Worm (Caenorhabditis elegans) whole organism, L1 larva: Measurements from ENCODE around the gene F44E5.1.

ENCODE experiments used
- C04F5.9 ChIP-seq: sonication (generic microtip); optimal IDR thresholded peaks from 2 replicates; lab custom pipeline; 2016; ENCODE audit warnings: missing genetic modification characterization, missing compliant biosample characterization
- Y116A8C.19 ChIP-seq: sonication (generic microtip); optimal IDR thresholded peaks from 2 replicates; lab custom pipeline; 2016; ENCODE audit warnings: missing compliant biosample characterization, missing genetic modification characterization, borderline replicate concordance
- aha-1 ChIP-seq: fragments of 150-350 bp; optimal IDR thresholded peaks from 2 replicates; lab custom pipeline; 2014; ENCODE audit warnings: missing biosample characterization, missing genetic modification characterization
- alr-1 ChIP-seq: fragments of 200-800 bp; sonication (Bioruptor generic); optimal IDR thresholded peaks from 2 replicates; lab custom pipeline; 2018; ENCODE audit warnings: borderline replicate concordance, mild to moderate bottlenecking, missing genetic modification characterization, missing compliant biosample characterization
- ama-1 ChIP-seq: fragments of 150-350 bp; optimal IDR thresholded peaks from 2 replicates; lab custom pipeline; 2014
- ceh-63 ChIP-seq: fragments of 200-800 bp; sonication (Bioruptor generic); optimal IDR thresholded peaks from 2 replicates; lab custom pipeline; 2018; ENCODE audit warnings: mild to moderate bottlenecking, missing genetic modification characterization, missing compliant biosample characterization
- ceh-8 ChIP-seq: fragments of 200-800 bp; sonication (Bioruptor generic); optimal IDR thresholded peaks from 2 replicates; lab custom pipeline; 2018; ENCODE audit warnings: mild to moderate bottlenecking, missing genetic modification characterization, moderate library complexity, missing compliant biosample characterization
- ceh-82 ChIP-seq, 3 experiments: fragments of 150-350 bp in 1 of 3; sonication (generic microtip) in 2 of 3; optimal IDR thresholded peaks; 2 replicates each; lab custom pipeline; 2014 to 2017; ENCODE audit warnings: missing biosample characterization in 3 of 3, missing genetic modification characterization in 3 of 3
- efl-1 ChIP-seq, 4 experiments: fragments of 150-350 bp; optimal IDR thresholded peaks in 3 of 4; peaks in 1 of 4; 1 replicate in 1 of 4; 2 replicates in 3 of 4; lab custom pipeline; 2014; ENCODE audit warnings: missing biosample characterization in 2 of 4, missing genetic modification characterization in 2 of 4, missing genetic modification reagents in 2 of 4
- efl-3 ChIP-seq: fragments of 200-800 bp; sonication (Bioruptor generic); optimal IDR thresholded peaks from 2 replicates; lab custom pipeline; 2018; ENCODE audit warnings: mild to moderate bottlenecking, missing genetic modification characterization, missing compliant biosample characterization
- elt-2 ChIP-seq: sonication (generic microtip); optimal IDR thresholded peaks from 2 replicates; lab custom pipeline; 2016; ENCODE audit warnings: missing genetic modification characterization, mild to moderate bottlenecking, inconsistent platforms, missing compliant biosample characterization, missing genetic modification reagents
- elt-3 ChIP-seq, 6 experiments: fragments of 150-350 bp in 1 of 6; sonication (generic microtip); optimal IDR thresholded peaks; 2 replicates each; lab custom pipeline; 2017 to 2018; ENCODE audit warnings: missing biosample characterization in 6 of 6, missing genetic modification characterization in 6 of 6, inconsistent platforms in 1 of 6
- fkh-10 ChIP-seq: sonication (generic microtip); optimal IDR thresholded peaks from 2 replicates; lab custom pipeline; 2017; ENCODE audit warnings: missing biosample characterization, missing genetic modification reagents, missing genetic modification characterization
- fkh-4 ChIP-seq: sonication (generic microtip); optimal IDR thresholded peaks from 2 replicates; lab custom pipeline; 2016; ENCODE audit warnings: missing compliant biosample characterization, missing genetic modification characterization, borderline replicate concordance
- fkh-8 ChIP-seq: sonication (generic microtip); optimal IDR thresholded peaks from 2 replicates; lab custom pipeline; 2016; ENCODE audit warnings: mild to moderate bottlenecking, missing genetic modification characterization, missing compliant biosample characterization
- fos-1 ChIP-seq: fragments of 150-350 bp; optimal IDR thresholded peaks from 2 replicates; lab custom pipeline; 2014; ENCODE audit warnings: missing biosample characterization, missing genetic modification characterization
- irx-1 ChIP-seq: sonication (generic microtip); optimal IDR thresholded peaks from 2 replicates; lab custom pipeline; 2016; ENCODE audit warnings: missing genetic modification characterization, missing compliant biosample characterization
- lin-13 ChIP-seq: fragments of 150-350 bp; optimal IDR thresholded peaks from 2 replicates; lab custom pipeline; 2014; ENCODE audit warnings: missing biosample characterization, missing genetic modification reagents, missing genetic modification characterization
- lin-14 ChIP-seq: fragments of 200-800 bp; sonication (Bioruptor generic); optimal IDR thresholded peaks from 2 replicates; lab custom pipeline; 2018; ENCODE audit warnings: mild to moderate bottlenecking, missing genetic modification characterization, moderate library complexity, missing compliant biosample characterization
- lin-15B ChIP-seq: fragments of 150-350 bp; sonication (generic microtip); optimal IDR thresholded peaks from 3 replicates; lab custom pipeline; 2014; ENCODE audit warnings: missing biosample characterization, missing genetic modification characterization
- lin-39 ChIP-seq: fragments of 150-350 bp; optimal IDR thresholded peaks from 2 replicates; lab custom pipeline; 2014; ENCODE audit warnings: missing biosample characterization, missing genetic modification reagents, missing genetic modification characterization
- mab-9 ChIP-seq: fragments of 200-800 bp; sonication (Bioruptor generic); IDR thresholded peaks from 2 replicates; pipeline ENCODE4 v1.3.6; 2022; ENCODE audit warnings: missing genetic modification reagents, missing genetic modification characterization, missing compliant biosample characterization
- mef-2 ChIP-seq: fragments of 150-350 bp; optimal IDR thresholded peaks from 2 replicates; lab custom pipeline; 2014; ENCODE audit warnings: missing biosample characterization, missing genetic modification characterization
- nhr-19 ChIP-seq: fragments of 200-800 bp; sonication (Bioruptor generic); conservative IDR thresholded peaks from 2 replicates; pipeline ENCODE4 v1.3.6; 2022; ENCODE audit warnings: missing genetic modification characterization, missing compliant biosample characterization
- nhr-237 ChIP-seq: fragments of 150-350 bp; optimal IDR thresholded peaks from 2 replicates; lab custom pipeline; 2014; ENCODE audit warnings: missing biosample characterization, missing genetic modification characterization
- nhr-28 ChIP-seq: fragments of 150-350 bp; optimal IDR thresholded peaks from 2 replicates; lab custom pipeline; 2014; ENCODE audit warnings: missing biosample characterization, missing genetic modification characterization
- nhr-76 ChIP-seq: sonication (generic microtip); optimal IDR thresholded peaks from 2 replicates; lab custom pipeline; 2017; ENCODE audit warnings: missing biosample characterization, missing genetic modification characterization
- nhr-85 ChIP-seq: sonication (generic microtip); peaks from one replicate; lab custom pipeline; 2016; ENCODE audit warnings: missing genetic modification characterization, inconsistent platforms, missing compliant biosample characterization
- pqm-1 ChIP-seq: sonication (generic microtip); optimal IDR thresholded peaks from 3 replicates; lab custom pipeline; 2017; ENCODE audit warnings: missing biosample characterization, missing genetic modification characterization
- skn-1 ChIP-seq: fragments of 150-350 bp; optimal IDR thresholded peaks from 2 replicates; lab custom pipeline; 2014; ENCODE audit warnings: missing biosample characterization, missing genetic modification characterization
- snu-23 ChIP-seq: sonication (generic microtip); optimal IDR thresholded peaks from 2 replicates; lab custom pipeline; 2016; ENCODE audit warnings: missing genetic modification characterization, missing compliant biosample characterization
- sox-4 ChIP-seq: sonication (generic microtip); optimal IDR thresholded peaks from 2 replicates; lab custom pipeline; 2016; ENCODE audit warnings: missing genetic modification characterization, missing compliant biosample characterization
- sptf-1 ChIP-seq: fragments of 150-350 bp; optimal IDR thresholded peaks from 2 replicates; lab custom pipeline; 2014; ENCODE audit warnings: missing biosample characterization, missing genetic modification characterization
- unc-62 ChIP-seq: fragments of 150-350 bp; optimal IDR thresholded peaks from 2 replicates; lab custom pipeline; 2014; ENCODE audit warnings: missing biosample characterization, missing genetic modification reagents, missing genetic modification characterization
- unc-86 ChIP-seq: sonication (generic microtip); optimal IDR thresholded peaks from 2 replicates; lab custom pipeline; 2016; ENCODE audit warnings: missing genetic modification characterization, missing compliant biosample characterization
- zip-4 ChIP-seq: fragments of 200-800 bp; sonication (Bioruptor generic); optimal IDR thresholded peaks from 2 replicates; lab custom pipeline; 2018; ENCODE audit warnings: mild to moderate bottlenecking, missing genetic modification characterization, moderate library complexity, missing compliant biosample characterization
- ztf-11 ChIP-seq, 2 experiments: sonication (generic microtip); optimal IDR thresholded peaks; 2 replicates each; lab custom pipeline; 2016 to 2017; ENCODE audit warnings: missing genetic modification characterization in 2 of 2, missing biosample characterization in 1 of 2, missing compliant biosample characterization in 1 of 2

Gene F44E5.1

DNA sequence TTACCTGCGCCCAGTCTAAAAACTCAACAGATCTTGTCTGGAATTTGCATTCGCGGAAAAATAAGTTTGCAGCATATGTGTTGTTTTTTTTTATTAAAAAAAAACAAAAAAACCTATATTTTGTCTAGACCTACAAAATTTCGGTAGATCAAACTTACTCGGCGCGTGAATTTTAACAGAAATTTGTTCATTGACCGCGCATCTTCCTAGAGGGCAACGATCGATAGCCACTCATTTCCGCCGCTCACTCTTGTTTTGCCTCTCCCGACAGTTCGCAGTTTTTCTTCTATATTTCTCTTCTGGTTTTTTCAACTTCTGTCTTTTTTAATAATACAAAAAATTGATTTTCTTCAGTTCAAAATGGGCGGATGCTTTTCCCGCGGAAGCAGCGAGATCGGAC lies 36.1 kb upstream of the F44E5.1 start, which contains the start of gene F43G6.7:
Gene F43G6.7 (plus strand): TSS at position 355 of the 400 bp plus-strand sequence.
- TF ChIP-seq nhr-28 (tag; lab: Kevin White, UChicago) (no peak), efl-3 (no peak), nhr-19 (no peak), unc-62 (GFP tag; lab: Kevin White, UChicago) (no peak), C04F5.9 (tag; lab: Kevin White, UChicago) (no peak), fkh-10 (no peak), skn-1 (no peak), lin-15B (tag; lab: Kevin White, UChicago) (no peak)
- TF ChIP-seq, all 84 proteins: peak for 0

ce11 chrII:11808979-11809378 lies 34.6 kb upstream of the F44E5.1 start, which contains the start of gene F43G6.10:
Gene F43G6.10 (plus strand): TSS chrII:11809349.
- TF ChIP-seq fkh-8 (tag; lab: Kevin White, UChicago): no peak
- TF ChIP-seq ama-1: no peak
- TF ChIP-seq lin-15B (tag; lab: Kevin White, UChicago): no peak
- no peak for TF ChIP-seq fkh-4 (tag; lab: Kevin White, UChicago)
- TF ChIP-seq lin-39 (tag; lab: Kevin White, UChicago): no peak
- no peak for TF ChIP-seq mab-9 (GFP tag; lab: Robert Waterston, UW)
- TF ChIP-seq elt-2 (tag; lab: Kevin White, UChicago): no peak
- no peak for TF ChIP-seq ceh-63 (GFP tag; lab: Kevin White, UChicago)
- no peak for TF ChIP-seq snu-23 (GFP tag; lab: Kevin White, UChicago)
- no peak for TF ChIP-seq sptf-1 (tag; lab: Kevin White, UChicago)
- TF ChIP-seq sox-4 (tag; lab: Kevin White, UChicago): no peak
- TF ChIP-seq pqm-1 (tag; lab: Kevin White, UChicago): no peak
- no peak for TF ChIP-seq fos-1 (tag; lab: Kevin White, UChicago)

- TF ChIP-seq efl-3 (no peak), elt-2 (tag; lab: Kevin White, UChicago) (no peak), efl-1 (optimal IDR thresholded peaks at IDR 0.05; lab: Kevin White, UChicago) (no peak), efl-1 (GFP tag; optimal IDR thresholded peaks at IDR 0.05 in 1 of 2; lab: Kevin White, UChicago) (no peak)
- TF ChIP-seq, all 84 proteins: peak for 0
Observed at ce11 chrII:11806256-11806655, 31.9 kb upstream of the F44E5.1 start, which contains the start of gene jmjd-1.1. Gene jmjd-1.1 (plus strand): TSS chrII:11806556.

DNA sequence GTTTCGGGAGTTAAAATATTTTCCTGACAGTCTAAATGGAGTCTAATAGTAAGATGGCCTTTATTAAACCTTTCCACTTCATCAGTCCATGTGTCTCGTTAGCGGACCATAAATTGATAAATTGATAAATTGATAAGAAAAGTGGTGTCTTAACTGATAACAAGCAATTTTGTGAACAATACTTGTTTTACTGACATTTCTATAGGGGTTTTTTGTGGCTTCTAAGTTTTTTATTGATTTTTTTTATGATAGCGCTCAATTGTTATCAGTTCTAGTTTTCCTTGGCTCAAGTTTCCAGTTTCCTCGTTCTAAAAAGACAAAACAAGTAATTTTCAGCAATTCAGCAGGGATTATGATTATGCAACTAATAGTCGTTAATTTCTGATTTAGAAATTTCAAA lies 28.1 kb upstream of the F44E5.1 start, which contains the start of gene F43G6.17:
Gene F43G6.17 (plus strand): TSS at position 301 of the 400 bp plus-strand sequence.
- TF ChIP-seq ceh-8 (GFP tag; lab: Kevin White, UChicago) (no peak), mef-2 (tag; lab: Kevin White, UChicago) (no peak), irx-1 (tag; lab: Kevin White, UChicago) (no peak), fos-1 (tag; lab: Kevin White, UChicago) (no peak), unc-86 (tag; lab: Kevin White, UChicago) (no peak), Y116A8C.19 (tag; lab: Kevin White, UChicago) (no peak), lin-13 (GFP tag; lab: Kevin White, UChicago) (no peak), ceh-63 (GFP tag; lab: Kevin White, UChicago) (no peak), lin-14 (GFP tag; lab: Kevin White, UChicago) (no peak), ztf-11 (tag; optimal IDR thresholded peaks at IDR 0.05; lab: Kevin White, UChicago) (no peak), nhr-76 (tag; lab: Kevin White, UChicago) (no peak), sox-4 (tag; lab: Kevin White, UChicago) (no peak), nhr-85 (tag; lab: Kevin White, UChicago) (no peak), ceh-82 (tag; optimal IDR thresholded peaks at IDR 0.05; lab: Kevin White, UChicago) (no peak), alr-1 (tag; lab: Kevin White, UChicago) (no peak), mab-9 (GFP tag; lab: Robert Waterston, UW) (no peak), aha-1 (tag; lab: Kevin White, UChicago) (no peak), elt-3 (tag; optimal IDR thresholded peaks at IDR 0.05; lab: Kevin White, UChicago) (no peak), zip-4 (GFP tag; lab: Kevin White, UChicago) (no peak), nhr-237 (tag; lab: Kevin White, UChicago) (no peak)
